Worm (Caenorhabditis elegans) whole organism, mixed stage, embryonic: ENCODE data around the gene pqn-42.

Experiments used
- M03D4.4 ChIP-seq: sonication (generic microtip); optimal IDR thresholded peaks from 2 replicates; lab custom pipeline; 2017; ENCODE audit warnings: mild to moderate bottlenecking, missing genetic modification characterization, missing compliant biosample characterization
- bed-3 ChIP-seq: fragments of 200-800 bp; sonication (Bioruptor generic); optimal IDR thresholded peaks from 3 replicates; lab custom pipeline; 2018; ENCODE audit warnings: mild to moderate bottlenecking, missing genetic modification characterization, moderate library complexity, missing compliant biosample characterization
- blmp-1 ChIP-seq: fragments of 150-350 bp; optimal IDR thresholded peaks from 2 replicates; lab custom pipeline; 2014; ENCODE audit warnings: missing biosample characterization, missing genetic modification characterization
- ceh-39 ChIP-seq: fragments of 150-350 bp; optimal IDR thresholded peaks from 2 replicates; lab custom pipeline; 2014; ENCODE audit warnings: missing biosample characterization, missing genetic modification characterization
- ceh-43 ChIP-seq: fragments of 200-800 bp; sonication (Bioruptor generic); optimal IDR thresholded peaks from 2 replicates; lab custom pipeline; 2018; ENCODE audit warnings: mild to moderate bottlenecking, missing genetic modification characterization, moderate library complexity, missing compliant biosample characterization
- ceh-83 ChIP-seq: fragments of 200-800 bp; sonication (Bioruptor generic); optimal IDR thresholded peaks from 2 replicates; lab custom pipeline; 2018; ENCODE audit warnings: mild to moderate bottlenecking, missing genetic modification characterization, missing compliant biosample characterization
- ces-1 ChIP-seq: fragments of 150-350 bp; optimal IDR thresholded peaks from 2 replicates; lab custom pipeline; 2014; ENCODE audit warnings: missing biosample characterization, missing genetic modification reagents, missing genetic modification characterization
- drap-1 ChIP-seq: fragments of 200-800 bp; sonication (Bioruptor generic); optimal IDR thresholded peaks from 3 replicates; lab custom pipeline; 2018; ENCODE audit warnings: mild to moderate bottlenecking, missing genetic modification characterization, missing compliant biosample characterization
- elt-1 ChIP-seq: sonication (generic microtip); optimal IDR thresholded peaks from 2 replicates; lab custom pipeline; 2017; ENCODE audit warnings: missing genetic modification characterization, mild to moderate bottlenecking, missing compliant biosample characterization, antibody characterized with exemption, moderate library complexity, borderline replicate concordance; ENCODE audit not compliant: insufficient read depth
- elt-3 ChIP-seq: fragments of 150-350 bp; optimal IDR thresholded peaks from 2 replicates; lab custom pipeline; 2014; ENCODE audit warnings: missing biosample characterization, missing genetic modification characterization
- flh-1 ChIP-seq: fragments of 200-800 bp; sonication (Bioruptor generic); optimal IDR thresholded peaks from 2 replicates; lab custom pipeline; 2018; ENCODE audit warnings: mild to moderate bottlenecking, missing genetic modification characterization, moderate library complexity, missing compliant biosample characterization
- ham-2 ChIP-seq: fragments of 200-800 bp; sonication (Bioruptor generic); optimal IDR thresholded peaks from 2 replicates; lab custom pipeline; 2018; ENCODE audit warnings: mild to moderate bottlenecking, missing genetic modification characterization, missing compliant biosample characterization
- hlh-1 ChIP-seq: fragments of 150-350 bp; optimal IDR thresholded peaks from 2 replicates; lab custom pipeline; 2014; ENCODE audit warnings: missing biosample characterization, missing genetic modification reagents, missing genetic modification characterization
- lin-13 ChIP-seq: fragments of 150-350 bp; optimal IDR thresholded peaks from 2 replicates; lab custom pipeline; 2014; ENCODE audit warnings: missing biosample characterization, missing genetic modification characterization
- mab-5 ChIP-seq: fragments of 150-350 bp; optimal IDR thresholded peaks from 2 replicates; lab custom pipeline; 2014; ENCODE audit warnings: missing biosample characterization, missing genetic modification characterization
- mep-1 ChIP-seq: fragments of 150-350 bp; optimal IDR thresholded peaks from 2 replicates; lab custom pipeline; 2017; ENCODE audit warnings: missing biosample characterization, missing genetic modification reagents, missing genetic modification characterization, inconsistent platforms
- mls-2 ChIP-seq: sonication (generic microtip); optimal IDR thresholded peaks from 2 replicates; lab custom pipeline; 2016; ENCODE audit warnings: mild to moderate bottlenecking, missing genetic modification characterization, moderate library complexity, missing compliant biosample characterization
- nhr-12 ChIP-seq: fragments of 150-350 bp; optimal IDR thresholded peaks from 2 replicates; lab custom pipeline; 2014; ENCODE audit warnings: missing biosample characterization, missing genetic modification characterization
- nhr-2 ChIP-seq: fragments of 150-350 bp; optimal IDR thresholded peaks from 2 replicates; lab custom pipeline; 2014; ENCODE audit warnings: missing biosample characterization, missing genetic modification characterization
- nhr-237 ChIP-seq: fragments of 150-350 bp; optimal IDR thresholded peaks from 2 replicates; lab custom pipeline; 2014; ENCODE audit warnings: missing biosample characterization, missing genetic modification characterization
- sem-2 ChIP-seq: fragments of 200-800 bp; sonication (Bioruptor generic); optimal IDR thresholded peaks from 2 replicates; lab custom pipeline; 2018; ENCODE audit warnings: mild to moderate bottlenecking, missing genetic modification characterization, missing compliant biosample characterization
- snpc-4 ChIP-seq: fragments of 150-350 bp; optimal IDR thresholded peaks from 2 replicates; lab custom pipeline; 2014; ENCODE audit warnings: missing biosample characterization, missing genetic modification characterization
- sptf-1 ChIP-seq: sonication (generic microtip); optimal IDR thresholded peaks from 2 replicates; lab custom pipeline; 2017; ENCODE audit warnings: mild to moderate bottlenecking, missing genetic modification characterization, moderate library complexity, missing compliant biosample characterization
- tbx-8 ChIP-seq: fragments of 200-800 bp; sonication (Bioruptor generic); optimal IDR thresholded peaks from 2 replicates; lab custom pipeline; 2018; ENCODE audit warnings: mild to moderate bottlenecking, missing genetic modification characterization, moderate library complexity, missing compliant biosample characterization
- unc-120 ChIP-seq: sonication (generic microtip); optimal IDR thresholded peaks from 2 replicates; lab custom pipeline; 2017; ENCODE audit warnings: missing genetic modification characterization, missing compliant biosample characterization; ENCODE audit not compliant: poor library complexity, severe bottlenecking
- unc-39 ChIP-seq: fragments of 150-350 bp; optimal IDR thresholded peaks from 2 replicates; lab custom pipeline; 2014; ENCODE audit warnings: missing biosample characterization, missing genetic modification characterization
- ztf-11 ChIP-seq: fragments of 150-350 bp; optimal IDR thresholded peaks from 2 replicates; lab custom pipeline; 2014; ENCODE audit warnings: missing biosample characterization, missing genetic modification characterization

Gene pqn-42

ce11 chrII:2418836-2419235 is 39.9 kb downstream of the pqn-42 start, which contains the start of gene fbxc-20:
fbxc-20 (plus strand) TSS chrII:2419136.
- TF ChIP-seq mls-2 (tag; lab: Kevin White, UChicago) = no peak
- no peak for TF ChIP-seq M03D4.4
- TF ChIP-seq unc-120 (tag; lab: Kevin White, UChicago) = no peak

DNA sequence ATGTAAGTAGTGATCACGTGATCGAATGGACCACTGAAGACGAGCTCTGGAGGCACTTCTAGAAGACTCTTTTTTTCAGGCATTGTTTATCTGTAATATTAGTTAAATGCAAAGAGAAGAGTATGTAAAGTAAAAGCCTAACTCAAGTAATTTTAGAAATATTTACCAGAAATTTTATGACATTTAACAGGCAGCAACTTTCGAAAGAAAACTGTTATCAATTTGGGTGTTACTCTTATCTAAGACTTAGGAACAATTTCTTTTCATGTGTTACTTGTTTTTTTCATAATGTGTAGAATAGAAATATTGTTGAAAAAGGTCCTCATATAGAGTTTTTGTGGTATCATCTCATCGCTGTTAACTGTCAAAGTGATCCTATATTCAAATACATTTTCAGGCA is 40.9 kb downstream of the pqn-42 start, which contains the start of the genes F42G2.5 and F42G2.7:
Gene F42G2.5 (minus strand): TSS at position 101 of the 400 bp plus-strand sequence.
Gene F42G2.7 (plus strand): TSS at position 270 of the 400 bp plus-strand sequence.
- no peak for TF ChIP-seq nhr-237 (tag; lab: Kevin White, UChicago)
- no peak for TF ChIP-seq bed-3 (GFP tag; lab: Kevin White, UChicago)
- no peak for TF ChIP-seq ham-2
- no peak for TF ChIP-seq nhr-12 (tag; lab: Kevin White, UChicago)
- no peak for TF ChIP-seq ceh-83
- TF ChIP-seq unc-120 (tag; lab: Kevin White, UChicago) = no peak
- no peak for TF ChIP-seq ces-1 (GFP tag; lab: Kevin White, UChicago)
- TF ChIP-seq ceh-39 = no peak
- no peak for TF ChIP-seq nhr-2 (tag; lab: Kevin White, UChicago)
- no peak for TF ChIP-seq drap-1 (GFP tag; lab: Kevin White, UChicago)
- TF ChIP-seq hlh-1 (tag; lab: Kevin White, UChicago) = no peak

DNA sequence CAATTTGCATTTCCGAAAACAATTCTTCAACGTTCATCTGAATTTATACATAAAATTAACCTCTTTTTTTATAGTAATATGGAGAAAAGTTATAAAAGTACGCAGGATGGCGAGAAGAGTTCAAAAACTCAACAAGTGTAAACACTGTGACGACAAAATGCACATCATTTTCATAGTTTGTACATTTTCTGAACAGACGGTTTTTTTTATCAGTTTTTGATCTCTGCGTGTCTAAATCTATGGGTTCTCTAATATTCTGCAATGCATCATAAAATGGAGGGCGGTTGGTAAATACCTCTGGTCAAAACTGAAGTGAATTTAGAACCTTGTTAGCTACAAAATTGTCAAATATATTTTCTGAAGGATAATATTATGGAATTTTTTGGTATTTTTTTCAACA is 43.3 kb downstream of the pqn-42 start, which contains the start of gene fbxa-4:
Gene fbxa-4 (minus strand): TSS at position 93 of the 400 bp plus-strand sequence.
- no peak for TF ChIP-seq ces-1 (GFP tag; lab: Kevin White, UChicago)
- no peak for TF ChIP-seq sem-2
- TF ChIP-seq mab-5 = no peak
- TF ChIP-seq blmp-1 = no peak
- TF ChIP-seq ham-2 = no peak
- TF ChIP-seq ceh-83 = no peak
- TF ChIP-seq lin-13 (tag; lab: Kevin White, UChicago) = no peak
- no peak for TF ChIP-seq tbx-8
- no peak for TF ChIP-seq snpc-4 (tag; lab: Kevin White, UChicago)
- no peak for TF ChIP-seq mep-1 (tag; lab: Kevin White, UChicago)
- TF ChIP-seq ceh-43 (GFP tag; lab: Kevin White, UChicago) = no peak
- TF ChIP-seq bed-3 (GFP tag; lab: Kevin White, UChicago) = no peak
- no peak for TF ChIP-seq M03D4.4
- no peak for TF ChIP-seq unc-39 (tag; lab: Kevin White, UChicago)
- TF ChIP-seq elt-3 (tag; lab: Kevin White, UChicago) = no peak

- TF ChIP-seq tbx-8 = no peak
- TF ChIP-seq nhr-2 (tag; lab: Kevin White, UChicago) = no peak
- no peak for TF ChIP-seq sptf-1 (tag; lab: Kevin White, UChicago)
- no peak for TF ChIP-seq ham-2
- TF ChIP-seq snpc-4 (tag; lab: Kevin White, UChicago) = no peak
- TF ChIP-seq nhr-237 (tag; lab: Kevin White, UChicago) = no peak
Observed at ce11 chrII:2412649-2413048, 46.1 kb downstream of the pqn-42 start, which contains the start of gene fbxa-182. fbxa-182 (minus strand) TSS chrII:2412749.

DNA sequence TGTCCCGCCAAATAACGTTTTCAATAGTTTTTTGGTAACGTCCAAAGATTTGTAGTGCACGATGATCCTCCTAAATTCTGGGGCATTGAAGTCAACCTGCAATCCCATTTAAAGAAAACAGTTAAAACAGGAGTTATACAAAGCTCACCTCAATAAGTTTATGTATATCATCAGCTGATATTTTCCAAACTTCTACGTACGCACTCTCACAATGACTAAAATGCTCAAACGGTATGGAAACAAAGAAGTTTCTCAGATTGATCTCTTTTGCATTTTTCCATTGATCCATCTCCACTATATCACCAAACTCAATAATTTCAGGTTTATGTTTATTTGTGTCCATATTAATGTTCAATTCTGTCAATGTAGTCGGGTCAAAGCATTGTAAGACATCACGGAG is 47.2 kb downstream of the pqn-42 start:
- TF ChIP-seq nhr-12 (tag; lab: Kevin White, UChicago) (no peak), drap-1 (GFP tag; lab: Kevin White, UChicago) (no peak)

DNA sequence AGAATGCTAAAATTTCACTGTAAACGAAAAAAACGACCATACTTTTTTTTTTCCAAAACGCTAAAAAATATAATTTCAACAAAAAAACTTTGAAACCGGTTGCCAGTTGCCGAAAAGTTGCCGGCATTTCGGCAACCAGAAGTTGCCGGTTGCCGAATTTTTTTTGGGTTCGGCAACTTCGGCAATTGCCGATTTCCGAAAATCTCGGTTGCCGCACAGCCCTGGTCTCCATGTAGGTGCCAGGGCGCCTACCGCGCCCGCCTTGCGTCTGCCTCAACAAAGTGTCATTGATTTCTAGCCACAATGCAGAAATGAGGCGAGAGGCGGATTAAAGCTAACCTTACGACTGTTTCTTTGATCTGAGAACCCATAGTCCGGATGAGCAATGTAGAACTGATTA is 47.7 kb downstream of the pqn-42 start:
- no peak for TF ChIP-seq ztf-11 (tag; lab: Kevin White, UChicago)
- TF ChIP-seq ceh-43 (GFP tag; lab: Kevin White, UChicago) = no peak
- no peak for TF ChIP-seq lin-13 (tag; lab: Kevin White, UChicago)
- no peak for TF ChIP-seq mls-2 (tag; lab: Kevin White, UChicago)
- TF ChIP-seq ham-2 = no peak
- TF ChIP-seq elt-1 = no peak
- TF ChIP-seq sptf-1 (tag; lab: Kevin White, UChicago) = no peak
- TF ChIP-seq drap-1 (GFP tag; lab: Kevin White, UChicago) = no peak
- TF ChIP-seq nhr-2 (tag; lab: Kevin White, UChicago) = no peak
- no peak for TF ChIP-seq mep-1 (tag; lab: Kevin White, UChicago)
- no peak for TF ChIP-seq flh-1
- no peak for TF ChIP-seq ceh-39
- no peak for TF ChIP-seq unc-39 (tag; lab: Kevin White, UChicago)
- TF ChIP-seq ces-1 (GFP tag; lab: Kevin White, UChicago) = no peak
- TF ChIP-seq elt-3 (tag; lab: Kevin White, UChicago) = no peak
- TF ChIP-seq nhr-12 (tag; lab: Kevin White, UChicago) = no peak
